Fruit fly (Drosophila melanogaster) whole organism, prepupa: ENCODE measurements around the gene CG5888.

Source experiments
- Blimp-1 ChIP-seq: fragments of 200-800 bp; sonication (Bioruptor generic); optimal IDR thresholded peaks from 3 replicates; lab custom pipeline; 2017; ENCODE audit warnings: missing biosample characterization, missing genetic modification characterization, mild to moderate bottlenecking, moderate library complexity, missing genetic modification reagents
- CG10669 ChIP-seq: fragments of 200-800 bp; sonication (Bioruptor generic); optimal IDR thresholded peaks from 3 replicates; lab custom pipeline; 2018; ENCODE audit warnings: missing biosample characterization, mild to moderate bottlenecking, missing genetic modification characterization, moderate library complexity
- CG11294 ChIP-seq: fragments of 200-800 bp; sonication (Bioruptor generic); IDR thresholded peaks from 2 replicates; pipeline ENCODE4 v1.3.6; 2022; ENCODE audit warnings: missing biosample characterization, missing genetic modification characterization
- CG11762 ChIP-seq: fragments of 200-800 bp; sonication (Bioruptor generic); optimal IDR thresholded peaks from 3 replicates; lab custom pipeline; 2016; ENCODE audit warnings: missing biosample characterization, missing genetic modification characterization; ENCODE audit not compliant: insufficient read depth
- CG15336 ChIP-seq: fragments of 200-800 bp; sonication (Bioruptor generic); IDR thresholded peaks from 2 replicates; pipeline ENCODE4 v1.3.6; 2022; ENCODE audit warnings: missing biosample characterization, missing genetic modification characterization
- CG16779 ChIP-seq: fragments of 200-800 bp; sonication (Bioruptor generic); optimal IDR thresholded peaks from 3 replicates; lab custom pipeline; 2017; ENCODE audit warnings: missing biosample characterization, mild to moderate bottlenecking, missing genetic modification characterization
- CG3032 ChIP-seq: fragments of 200-800 bp; optimal IDR thresholded peaks from 2 replicates; lab custom pipeline; 2019; ENCODE audit warnings: missing biosample characterization, mild to moderate bottlenecking, missing genetic modification characterization, moderate library complexity
- CG31627 ChIP-seq: fragments of 200-800 bp; sonication (Bioruptor generic); optimal IDR thresholded peaks from 3 replicates; lab custom pipeline; 2016; ENCODE audit warnings: missing biosample characterization, missing genetic modification characterization
- CG32006 ChIP-seq: fragments of 200-800 bp; sonication (Bioruptor generic); optimal IDR thresholded peaks from 3 replicates; lab custom pipeline; 2017; ENCODE audit warnings: missing biosample characterization, mild to moderate bottlenecking, missing genetic modification characterization
- CG34406 ChIP-seq: fragments of 200-800 bp; sonication (Bioruptor generic); optimal IDR thresholded peaks from 3 replicates; lab custom pipeline; 2016; ENCODE audit warnings: missing biosample characterization, missing genetic modification characterization
- CG3919 ChIP-seq: fragments of 200-800 bp; sonication (Bioruptor generic); optimal IDR thresholded peaks from 3 replicates; lab custom pipeline; 2016; ENCODE audit warnings: missing biosample characterization, missing genetic modification characterization
- CG6276 ChIP-seq: fragments of 200-800 bp; sonication (Bioruptor generic); optimal IDR thresholded peaks from 2 replicates; lab custom pipeline; 2017; ENCODE audit warnings: missing biosample characterization, mild to moderate bottlenecking, missing genetic modification characterization
- CG6808 ChIP-seq: fragments of 200-800 bp; sonication (Bioruptor generic); optimal IDR thresholded peaks from 3 replicates; lab custom pipeline; 2017; ENCODE audit warnings: missing biosample characterization, missing genetic modification characterization, mild to moderate bottlenecking, moderate library complexity, missing genetic modification reagents
- CG6854 ChIP-seq: fragments of 200-800 bp; sonication (Bioruptor generic); optimal IDR thresholded peaks from 2 replicates; lab custom pipeline; 2017; ENCODE audit warnings: missing biosample characterization, mild to moderate bottlenecking, missing genetic modification characterization
- CG7368 ChIP-seq: fragments of 200-800 bp; sonication (Bioruptor generic); optimal IDR thresholded peaks from 3 replicates; lab custom pipeline; 2016; ENCODE audit warnings: missing biosample characterization, missing genetic modification characterization
- CG8119 ChIP-seq: fragments of 200-800 bp; sonication (Bioruptor generic); IDR thresholded peaks from 3 replicates; pipeline ENCODE4 v1.3.6; 2022; ENCODE audit warnings: missing biosample characterization, missing genetic modification characterization
- CG8319 ChIP-seq: fragments of 200-800 bp; sonication (Bioruptor generic); optimal IDR thresholded peaks from 3 replicates; lab custom pipeline; 2016; ENCODE audit warnings: missing biosample characterization, missing genetic modification characterization
- CG8632 ChIP-seq: fragments of 200-800 bp; sonication (Bioruptor generic); optimal IDR thresholded peaks from 3 replicates; lab custom pipeline; 2016; ENCODE audit warnings: missing biosample characterization, missing genetic modification characterization
- CG9139 ChIP-seq: fragments of 200-800 bp; sonication (Bioruptor generic); optimal IDR thresholded peaks from 3 replicates; lab custom pipeline; 2017; ENCODE audit warnings: missing biosample characterization, mild to moderate bottlenecking, missing genetic modification characterization
- Eip75B ChIP-seq: fragments of 200-800 bp; sonication (Bioruptor generic); optimal IDR thresholded peaks from 3 replicates; lab custom pipeline; 2016; ENCODE audit warnings: missing biosample characterization, missing genetic modification characterization
- Eip78C ChIP-seq: fragments of 200-800 bp; sonication (Bioruptor generic); peaks from one replicate; lab custom pipeline; 2016; ENCODE audit warnings: missing biosample characterization, missing genetic modification characterization
- Eip93F ChIP-seq: fragments of 200-800 bp; sonication (Bioruptor generic); optimal IDR thresholded peaks from 2 replicates; lab custom pipeline; 2016; ENCODE audit warnings: missing biosample characterization, mild to moderate bottlenecking, missing genetic modification characterization
- Ets21C ChIP-seq: fragments of 200-800 bp; sonication (Bioruptor generic); optimal IDR thresholded peaks from 3 replicates; lab custom pipeline; 2016; ENCODE audit warnings: missing biosample characterization, missing genetic modification characterization
- Ets96B ChIP-seq: fragments of 200-800 bp; optimal IDR thresholded peaks from 2 replicates; lab custom pipeline; 2019; ENCODE audit warnings: missing biosample characterization, mild to moderate bottlenecking, missing genetic modification characterization, moderate library complexity
- Hr39 ChIP-seq: fragments of 200-800 bp; sonication (Bioruptor generic); optimal IDR thresholded peaks from 2 replicates; lab custom pipeline; 2016; ENCODE audit warnings: missing biosample characterization, missing genetic modification characterization
- Hr4 ChIP-seq: fragments of 200-800 bp; sonication (Bioruptor generic); optimal IDR thresholded peaks from 3 replicates; lab custom pipeline; 2016; ENCODE audit warnings: missing biosample characterization, missing genetic modification characterization
- Lpt ChIP-seq: fragments of 200-800 bp; sonication (Bioruptor generic); optimal IDR thresholded peaks from 3 replicates; lab custom pipeline; 2016; ENCODE audit warnings: missing biosample characterization, missing genetic modification characterization
- Met ChIP-seq: fragments of 200-800 bp; sonication (Bioruptor generic); optimal IDR thresholded peaks from 3 replicates; lab custom pipeline; 2016; ENCODE audit warnings: missing biosample characterization, missing genetic modification characterization
- OdsH ChIP-seq: fragments of 200-800 bp; sonication (Bioruptor generic); optimal IDR thresholded peaks from 3 replicates; lab custom pipeline; 2016; ENCODE audit warnings: missing biosample characterization, missing genetic modification characterization
- Smox ChIP-seq: fragments of 200-800 bp; sonication (Bioruptor generic); optimal IDR thresholded peaks from 3 replicates; lab custom pipeline; 2016; ENCODE audit warnings: missing biosample characterization, missing genetic modification characterization
- Sox102F ChIP-seq: fragments of 200-800 bp; sonication (Bioruptor generic); optimal IDR thresholded peaks from 2 replicates; lab custom pipeline; 2016; ENCODE audit warnings: missing biosample characterization, mild to moderate bottlenecking, missing genetic modification characterization
- Sox14 ChIP-seq: fragments of 200-800 bp; sonication (Bioruptor generic); optimal IDR thresholded peaks from 3 replicates; lab custom pipeline; 2016; ENCODE audit warnings: missing biosample characterization, missing genetic modification characterization
- Sox15 ChIP-seq: fragments of 200-800 bp; sonication (Bioruptor generic); optimal IDR thresholded peaks from 3 replicates; lab custom pipeline; 2016; ENCODE audit warnings: missing biosample characterization, missing genetic modification characterization
- acj6 ChIP-seq: fragments of 200-800 bp; sonication (Bioruptor generic); optimal IDR thresholded peaks from 3 replicates; lab custom pipeline; 2016; ENCODE audit warnings: missing biosample characterization, missing genetic modification characterization
- cyc ChIP-seq: fragments of 200-800 bp; sonication (Bioruptor generic); optimal IDR thresholded peaks from 3 replicates; lab custom pipeline; 2016; ENCODE audit warnings: missing biosample characterization, missing genetic modification characterization
- dac ChIP-seq: fragments of 200-800 bp; sonication (Bioruptor generic); optimal IDR thresholded peaks from 2 replicates; lab custom pipeline; 2017; ENCODE audit warnings: missing biosample characterization, mild to moderate bottlenecking, missing genetic modification characterization
- dsx ChIP-seq: fragments of 200-800 bp; optimal IDR thresholded peaks from 3 replicates; lab custom pipeline; 2019; ENCODE audit warnings: missing biosample characterization, mild to moderate bottlenecking, missing genetic modification characterization, moderate library complexity; ENCODE audit not compliant: poor library complexity, severe bottlenecking
- eg ChIP-seq: fragments of 200-800 bp; sonication (Bioruptor generic); IDR thresholded peaks from 3 replicates; pipeline ENCODE4 v1.3.6; 2022; ENCODE audit warnings: missing biosample characterization, missing genetic modification characterization
- esn ChIP-seq: fragments of 200-800 bp; sonication (Bioruptor generic); optimal IDR thresholded peaks from 2 replicates; lab custom pipeline; 2016; ENCODE audit warnings: missing biosample characterization, mild to moderate bottlenecking, missing genetic modification characterization, moderate library complexity
- fd59A ChIP-seq: fragments of 200-800 bp; sonication (Bioruptor generic); optimal IDR thresholded peaks from 2 replicates; lab custom pipeline; 2017; ENCODE audit warnings: missing biosample characterization, mild to moderate bottlenecking, missing genetic modification characterization, missing genetic modification reagents
- fd85E ChIP-seq: fragments of 200-800 bp; sonication (Bioruptor generic); optimal IDR thresholded peaks from 3 replicates; lab custom pipeline; 2016; ENCODE audit warnings: missing biosample characterization, missing genetic modification characterization
- fkh ChIP-seq: fragments of 200-800 bp; sonication (Bioruptor generic); optimal IDR thresholded peaks from 3 replicates; lab custom pipeline; 2017; ENCODE audit warnings: missing biosample characterization, mild to moderate bottlenecking, missing genetic modification characterization, moderate library complexity
- net ChIP-seq: fragments of 200-800 bp; sonication (Bioruptor generic); optimal IDR thresholded peaks from 3 replicates; lab custom pipeline; 2016; ENCODE audit warnings: missing biosample characterization, missing genetic modification characterization
- salr ChIP-seq, 2 experiments: fragments of 200-800 bp; sonication (Bioruptor generic); optimal IDR thresholded peaks; 3 replicates each; lab custom pipeline; 2016 to 2018; ENCODE audit warnings: missing biosample characterization in 2 of 2, missing genetic modification characterization in 2 of 2, mild to moderate bottlenecking in 1 of 2
- spab ChIP-seq: fragments of 200-800 bp; sonication (Bioruptor generic); optimal IDR thresholded peaks from 2 replicates; lab custom pipeline; 2017; ENCODE audit warnings: missing biosample characterization, mild to moderate bottlenecking, missing genetic modification characterization, missing genetic modification reagents
- ss ChIP-seq, 2 experiments: fragments of 200-800 bp; sonication (Bioruptor generic); optimal IDR thresholded peaks; 2 replicates in 1 of 2; 3 replicates in 1 of 2; lab custom pipeline; 2017 to 2018; ENCODE audit warnings: mild to moderate bottlenecking in 2 of 2, missing biosample characterization in 2 of 2, missing genetic modification characterization in 2 of 2, moderate library complexity in 1 of 2
- svp ChIP-seq: fragments of 200-800 bp; sonication (Bioruptor generic); peaks from one replicate; lab custom pipeline; 2016; ENCODE audit warnings: missing biosample characterization, missing genetic modification characterization
- vri ChIP-seq: fragments of 200-800 bp; sonication (Bioruptor generic); optimal IDR thresholded peaks from 3 replicates; lab custom pipeline; 2016; ENCODE audit warnings: missing biosample characterization, mild to moderate bottlenecking, missing genetic modification characterization

The CG5888 gene

DNA sequence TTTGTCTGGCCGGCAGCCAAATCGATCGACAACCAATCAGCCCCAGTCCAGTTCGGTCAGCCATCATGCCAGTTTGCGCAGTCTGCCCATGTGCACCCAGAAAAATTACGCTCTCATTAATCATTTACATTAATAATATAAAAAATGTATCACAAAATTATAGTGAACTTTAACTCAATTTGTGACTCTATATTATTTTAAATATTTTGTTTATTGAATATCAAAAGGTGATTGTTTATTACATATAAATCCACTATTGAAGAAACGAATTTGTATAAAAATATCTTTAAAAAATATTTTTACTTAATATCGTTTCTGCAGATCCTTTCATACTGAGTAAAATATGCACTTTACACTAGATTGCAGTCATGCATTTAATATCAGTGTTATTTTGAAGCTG lies 41.0 kb downstream of the CG5888 start (continued):
- no peak for TF ChIP-seq CG8119 (GFP tag; lab: Robert Waterston, UW)
- peak; percentile 25 for TF ChIP-seq Smox
- TF ChIP-seq CG10669, result peak; percentile 8
- TF ChIP-seq CG34406 (GFP tag; lab: Kevin White, UChicago), result peak; percentile 12
- TF ChIP-seq Eip78C (GFP tag; lab: Kevin White, UChicago), result peak; percentile 69
- no peak for TF ChIP-seq CG6808 (GFP tag; lab: Kevin White, UChicago)
- peak; percentile 23 for TF ChIP-seq CG3919 (GFP tag; lab: Kevin White, UChicago)
- TF ChIP-seq Ets21C (GFP tag; lab: Kevin White, UChicago), result no peak
- no peak for TF ChIP-seq Eip93F (GFP tag; lab: Kevin White, UChicago)
- no peak for TF ChIP-seq Met (GFP tag; lab: Kevin White, UChicago)
- peak; percentile 50 for TF ChIP-seq CG8632 (GFP tag; lab: Kevin White, UChicago)
- no peak for TF ChIP-seq CG15336
- TF ChIP-seq Blimp-1 (GFP tag; lab: Kevin White, UChicago), result no peak
- TF ChIP-seq CG6854 (GFP tag; lab: Kevin White, UChicago), result no peak
- TF ChIP-seq eg (GFP tag; lab: Robert Waterston, UW), result no peak
- no peak for TF ChIP-seq CG9139 (GFP tag; lab: Kevin White, UChicago)
- no peak for TF ChIP-seq CG7368 (GFP tag; lab: Kevin White, UChicago)

DNA sequence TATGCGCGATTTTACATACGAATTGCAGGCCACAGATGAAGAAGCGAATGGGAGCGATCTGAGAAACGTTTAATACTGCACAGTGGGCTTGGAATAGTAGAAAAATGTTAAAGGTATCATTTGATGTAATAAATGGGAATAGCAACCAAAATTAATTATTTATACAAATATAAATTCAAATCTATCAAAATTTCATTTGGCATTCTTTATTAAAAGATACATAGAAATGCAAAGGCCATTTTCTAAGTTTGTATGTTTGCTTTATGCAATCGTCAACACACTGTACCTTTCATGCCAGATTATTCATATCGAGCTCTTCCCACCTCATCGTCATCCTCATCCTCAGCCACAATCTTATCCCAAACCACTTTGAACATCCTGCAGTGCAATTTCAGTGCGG lies 41.7 kb downstream of the CG5888 start:
- TF ChIP-seq Eip75B (GFP tag; lab: Kevin White, UChicago), result peak; percentile 58
- peak; percentile 7 for TF ChIP-seq fd85E
- no peak for TF ChIP-seq eg (GFP tag; lab: Robert Waterston, UW)
- TF ChIP-seq Met (GFP tag; lab: Kevin White, UChicago), result peak; percentile 64
- TF ChIP-seq Sox15 (GFP tag; lab: Kevin White, UChicago), result peak; percentile 42
- TF ChIP-seq CG6808 (GFP tag; lab: Kevin White, UChicago), result peak; percentile 64
- no peak for TF ChIP-seq fkh (GFP tag; lab: Kevin White, UChicago)
- peak; percentile 69 for TF ChIP-seq OdsH (GFP tag; lab: Kevin White, UChicago)
- no peak for TF ChIP-seq Eip93F (GFP tag; lab: Kevin White, UChicago)
- TF ChIP-seq dac (GFP tag; lab: Kevin White, UChicago), result peak; percentile 6
- peak; percentile 70 for TF ChIP-seq Sox102F (GFP tag; lab: Kevin White, UChicago)
- peak; percentile 60 for TF ChIP-seq CG3032 (tag; lab: Kevin White, UChicago)
- TF ChIP-seq vri (GFP tag; lab: Kevin White, UChicago), result peak; percentile 33
- peak; percentile 62 for TF ChIP-seq CG3919 (GFP tag; lab: Kevin White, UChicago)
- TF ChIP-seq svp, result peak; percentile 84
- TF ChIP-seq net, result peak; percentile 33
- peak; percentile 71 for TF ChIP-seq esn (GFP tag; lab: Kevin White, UChicago)
- TF ChIP-seq salr (GFP tag; optimal IDR thresholded peaks at IDR 0.05; lab: Kevin White, UChicago), result no peak
- peak; percentile 49 for TF ChIP-seq fd59A (GFP tag; lab: Kevin White, UChicago)
- no peak for TF ChIP-seq Ets21C (GFP tag; lab: Kevin White, UChicago)
- TF ChIP-seq CG6854 (GFP tag; lab: Kevin White, UChicago), result no peak
- TF ChIP-seq CG8119 (GFP tag; lab: Robert Waterston, UW), result no peak
- TF ChIP-seq Sox14, result peak; percentile 27
- peak; percentile 48 for TF ChIP-seq CG10669
- no peak for TF ChIP-seq CG11294 (GFP tag; lab: Robert Waterston, UW)
- TF ChIP-seq CG31627, result peak; percentile 47
- TF ChIP-seq Ets96B (tag; lab: Kevin White, UChicago), result peak; percentile 73
- TF ChIP-seq CG8319 (GFP tag; lab: Kevin White, UChicago), result no peak
- TF ChIP-seq Hr39 (GFP tag; lab: Kevin White, UChicago), result peak; percentile 45
- TF ChIP-seq cyc (GFP tag; lab: Kevin White, UChicago), result peak; percentile 44
- TF ChIP-seq ss (GFP tag; optimal IDR thresholded peaks at IDR 0.05; lab: Kevin White, UChicago), result peak; percentile 36 to 68
- TF ChIP-seq acj6 (GFP tag; lab: Kevin White, UChicago), result peak; percentile 66
- no peak for TF ChIP-seq Lpt (GFP tag; lab: Kevin White, UChicago)
- no peak for TF ChIP-seq Hr4 (GFP tag; lab: Kevin White, UChicago)
- peak; percentile 58 for TF ChIP-seq spab (GFP tag; lab: Kevin White, UChicago)
- peak; percentile 61 for TF ChIP-seq dsx (GFP tag; lab: Kevin White, UChicago)
- no peak for TF ChIP-seq CG16779 (tag; lab: Kevin White, UChicago)
- peak; percentile 64 for TF ChIP-seq Smox
- TF ChIP-seq CG34406 (GFP tag; lab: Kevin White, UChicago), result peak; percentile 61
- TF ChIP-seq CG11762 (GFP tag; lab: Kevin White, UChicago), result peak; percentile 46
- TF ChIP-seq Eip78C (GFP tag; lab: Kevin White, UChicago), result peak; percentile 92
- TF ChIP-seq CG32006 (GFP tag; lab: Kevin White, UChicago), result peak; percentile 42
- no peak for TF ChIP-seq CG6276 (GFP tag; lab: Kevin White, UChicago)
